Fruit fly (Drosophila melanogaster) whole organism, embryonic: ENCODE results near the gene RpS9.

ENCODE experiments used
- CG10366 ChIP-seq: fragments of 200-800 bp; sonication (Bioruptor generic); IDR thresholded peaks from 2 replicates; pipeline ENCODE4 v1.3.6; 2022; ENCODE audit warnings: missing biosample characterization, missing genetic modification characterization
- CG11398 ChIP-seq: fragments of 200-800 bp; sonication (Bioruptor generic); optimal IDR thresholded peaks from 2 replicates; lab custom pipeline; 2016; ENCODE audit warnings: missing biosample characterization, missing genetic modification characterization
- CG11696 ChIP-seq: fragments of 200-800 bp; sonication (Bioruptor generic); IDR thresholded peaks from 2 replicates; pipeline ENCODE4 v1.3.6; 2022; ENCODE audit warnings: missing biosample characterization, missing genetic modification characterization
- CG14710 ChIP-seq: fragments of 200-800 bp; sonication (Bioruptor generic); optimal IDR thresholded peaks from 3 replicates; lab custom pipeline; 2019; ENCODE audit warnings: missing biosample characterization, mild to moderate bottlenecking, missing genetic modification characterization, moderate library complexity
- CG15696 ChIP-seq: fragments of 200-800 bp; sonication (Bioruptor generic); optimal IDR thresholded peaks from 2 replicates; lab custom pipeline; 2019; ENCODE audit warnings: missing biosample characterization, mild to moderate bottlenecking, missing genetic modification characterization, moderate library complexity
- CG16813 ChIP-seq: fragments of 200-800 bp; sonication (Bioruptor generic); IDR thresholded peaks from 3 replicates; pipeline ENCODE4 v1.3.6; 2022; ENCODE audit warnings: missing biosample characterization, missing genetic modification characterization; ENCODE audit not compliant: partially characterized antibody
- CG16863 ChIP-seq: fragments of 200-800 bp; sonication (Bioruptor generic); optimal IDR thresholded peaks from 3 replicates; lab custom pipeline; 2016; ENCODE audit warnings: missing biosample characterization, missing genetic modification characterization
- CG17612 ChIP-seq: fragments of 200-800 bp; sonication (Bioruptor generic); IDR thresholded peaks from 2 replicates; pipeline ENCODE4 v1.3.6; 2022; ENCODE audit warnings: missing biosample characterization, missing genetic modification characterization
- CG18599 ChIP-seq: fragments of 200-800 bp; sonication (Bioruptor generic); optimal IDR thresholded peaks from 3 replicates; lab custom pipeline; 2017; ENCODE audit warnings: missing biosample characterization, missing genetic modification characterization, mild to moderate bottlenecking, moderate library complexity, missing genetic modification reagents
- CG2202 ChIP-seq: fragments of 200-800 bp; sonication (Bioruptor generic); optimal IDR thresholded peaks from 2 replicates; lab custom pipeline; 2018; ENCODE audit warnings: missing biosample characterization, mild to moderate bottlenecking, missing genetic modification characterization
- CG33213 ChIP-seq: fragments of 200-800 bp; sonication (Bioruptor generic); optimal IDR thresholded peaks from 3 replicates; lab custom pipeline; 2016; ENCODE audit warnings: missing biosample characterization, missing genetic modification characterization
- CG3847 ChIP-seq: fragments of 200-800 bp; sonication (Bioruptor generic); IDR thresholded peaks from 2 replicates; pipeline ENCODE4 v1.3.6; 2022; ENCODE audit warnings: missing biosample characterization, missing genetic modification characterization
- CG4282 ChIP-seq: fragments of 200-800 bp; sonication (Bioruptor generic); optimal IDR thresholded peaks from 2 replicates; lab custom pipeline; 2016; ENCODE audit warnings: missing biosample characterization, missing genetic modification characterization
- CG4328 ChIP-seq: fragments of 200-800 bp; sonication (Bioruptor generic); optimal IDR thresholded peaks from 3 replicates; lab custom pipeline; 2017; ENCODE audit warnings: missing biosample characterization, missing genetic modification reagents, missing genetic modification characterization
- CG6813 ChIP-seq: fragments of 200-800 bp; sonication (Bioruptor generic); optimal IDR thresholded peaks from 2 replicates; lab custom pipeline; 2017; ENCODE audit warnings: missing biosample characterization, missing genetic modification characterization, mild to moderate bottlenecking, moderate library complexity, missing genetic modification reagents
- CG7372 ChIP-seq: fragments of 200-800 bp; sonication (Bioruptor generic); IDR thresholded peaks from 2 replicates; pipeline ENCODE4 v1.3.6; 2022; ENCODE audit warnings: missing biosample characterization, missing genetic modification characterization
- CG7839 ChIP-seq: fragments of 200-800 bp; sonication (Bioruptor generic); optimal IDR thresholded peaks from 3 replicates; lab custom pipeline; 2018; ENCODE audit warnings: missing biosample characterization, mild to moderate bottlenecking, missing genetic modification characterization, moderate library complexity
- CG7987 ChIP-seq: fragments of 200-800 bp; sonication (Bioruptor generic); optimal IDR thresholded peaks from 2 replicates; lab custom pipeline; 2018; ENCODE audit warnings: missing biosample characterization, mild to moderate bottlenecking, missing genetic modification characterization, moderate library complexity
- CG8281 ChIP-seq: fragments of 200-800 bp; sonication (Bioruptor generic); optimal IDR thresholded peaks from 2 replicates; lab custom pipeline; 2018; ENCODE audit warnings: missing biosample characterization, mild to moderate bottlenecking, missing genetic modification characterization, moderate library complexity
- CG8290 ChIP-seq, 3 experiments: fragments of 200-800 bp; sonication (Bioruptor generic); optimal IDR thresholded peaks; 2 replicates each; lab custom pipeline; 2016 to 2019; ENCODE audit warnings: missing biosample characterization in 3 of 3, missing genetic modification characterization in 3 of 3, mild to moderate bottlenecking in 2 of 3, moderate library complexity in 1 of 3
- CG9609 ChIP-seq: fragments of 200-800 bp; sonication (Bioruptor generic); optimal IDR thresholded peaks from 3 replicates; lab custom pipeline; 2016; ENCODE audit warnings: missing biosample characterization, missing genetic modification characterization
- Dek ChIP-seq: fragments of 200-800 bp; sonication (Bioruptor generic); optimal IDR thresholded peaks from 3 replicates; lab custom pipeline; 2019; ENCODE audit warnings: missing biosample characterization, mild to moderate bottlenecking, missing genetic modification characterization, moderate library complexity
- E2f2 ChIP-seq: fragments of 200-800 bp; sonication (Bioruptor generic); IDR thresholded peaks from 2 replicates; pipeline ENCODE4 v1.3.6; 2022; ENCODE audit warnings: missing biosample characterization, missing genetic modification characterization
- Ets97D ChIP-seq: fragments of 200-800 bp; sonication (Bioruptor generic); optimal IDR thresholded peaks from 3 replicates; lab custom pipeline; 2016; ENCODE audit warnings: missing biosample characterization, missing genetic modification characterization
- Fer1 ChIP-seq: fragments of 200-800 bp; sonication (Bioruptor generic); optimal IDR thresholded peaks from 2 replicates; lab custom pipeline; 2017; ENCODE audit warnings: missing biosample characterization, mild to moderate bottlenecking, missing genetic modification characterization
- HLH54F ChIP-seq: fragments of 200-800 bp; sonication (Bioruptor generic); optimal IDR thresholded peaks from 3 replicates; lab custom pipeline; 2016; ENCODE audit warnings: missing biosample characterization, missing genetic modification characterization
- Lim3 ChIP-seq: fragments of 200-800 bp; sonication (Bioruptor generic); IDR thresholded peaks from 2 replicates; pipeline ENCODE4 v1.3.6; 2022; ENCODE audit warnings: missing biosample characterization, missing genetic modification characterization
- NC2α ChIP-seq: fragments of 200-800 bp; sonication (Bioruptor generic); optimal IDR thresholded peaks from 2 replicates; lab custom pipeline; 2016; ENCODE audit warnings: missing biosample characterization, missing genetic modification characterization
- NfI ChIP-seq: fragments of 200-800 bp; sonication (Bioruptor generic); optimal IDR thresholded peaks from 3 replicates; lab custom pipeline; 2018; ENCODE audit warnings: missing biosample characterization, mild to moderate bottlenecking, missing genetic modification characterization, moderate library complexity
- Pdp1 ChIP-seq, 2 experiments: fragments of 200-800 bp; sonication (Bioruptor generic); optimal IDR thresholded peaks; 3 replicates each; lab custom pipeline; 2016; ENCODE audit warnings: missing biosample characterization in 2 of 2, missing genetic modification characterization in 2 of 2, mild to moderate bottlenecking in 1 of 2, moderate library complexity in 1 of 2
- Stat92E ChIP-seq, 3 experiments: fragments of >200 bp in 2 of 3; fragments of 200-800 bp in 1 of 3; sonication (Bioruptor generic) in 1 of 3; optimal IDR thresholded peaks; 2 replicates each; lab custom pipeline; 2017 to 2019; ENCODE audit warnings: missing biosample characterization in 3 of 3, missing genetic modification characterization in 3 of 3, mild to moderate bottlenecking in 1 of 3, moderate library complexity in 1 of 3
- TFAM ChIP-seq: fragments of 200-800 bp; sonication (Bioruptor generic); optimal IDR thresholded peaks from 2 replicates; lab custom pipeline; 2017; ENCODE audit warnings: missing biosample characterization, missing genetic modification characterization, inconsistent platforms
- Xbp1 ChIP-seq: fragments of 200-800 bp; sonication (Bioruptor generic); optimal IDR thresholded peaks from 3 replicates; lab custom pipeline; 2016; ENCODE audit warnings: missing biosample characterization, mild to moderate bottlenecking, missing genetic modification characterization
- ase ChIP-seq: fragments of 200-800 bp; sonication (Bioruptor generic); IDR thresholded peaks from 3 replicates; pipeline ENCODE4 v1.3.6; 2022; ENCODE audit warnings: missing biosample characterization, missing genetic modification characterization
- chinmo ChIP-seq: fragments of 200-800 bp; sonication (Bioruptor generic); IDR thresholded peaks from 4 replicates; pipeline ENCODE4 v1.3.6; 2022; ENCODE audit warnings: missing biosample characterization, missing genetic modification characterization; ENCODE audit not compliant: partially characterized antibody
- chn ChIP-seq: fragments of 200-800 bp; sonication (Bioruptor generic); optimal IDR thresholded peaks from 2 replicates; lab custom pipeline; 2016; ENCODE audit warnings: missing biosample characterization, missing genetic modification characterization
- gce ChIP-seq: fragments of 200-800 bp; sonication (Bioruptor generic); IDR thresholded peaks from 3 replicates; pipeline ENCODE4 v1.3.6; 2022; ENCODE audit warnings: missing biosample characterization, missing genetic modification characterization
- inv ChIP-seq: fragments of 200-800 bp; sonication (Bioruptor generic); IDR thresholded peaks from 2 replicates; pipeline ENCODE4 v1.3.6; 2022; ENCODE audit warnings: missing biosample characterization, missing genetic modification characterization; ENCODE audit not compliant: partially characterized antibody
- kah ChIP-seq: fragments of 200-800 bp; sonication (Bioruptor generic); optimal IDR thresholded peaks from 2 replicates; lab custom pipeline; 2018; ENCODE audit warnings: missing biosample characterization, mild to moderate bottlenecking, missing genetic modification characterization
- klu ChIP-seq: fragments of 200-800 bp; sonication (Bioruptor generic); IDR thresholded peaks from 2 replicates; pipeline ENCODE4 v1.3.6; 2022; ENCODE audit warnings: missing biosample characterization, missing genetic modification characterization
- lbe ChIP-seq: fragments of 200-800 bp; sonication (Bioruptor generic); optimal IDR thresholded peaks from 2 replicates; lab custom pipeline; 2016; ENCODE audit warnings: missing biosample characterization, mild to moderate bottlenecking, missing genetic modification characterization
- lola ChIP-seq, 3 experiments: fragments of >200 bp in 2 of 3; fragments of 200-800 bp in 1 of 3; sonication (Bioruptor generic) in 1 of 3; optimal IDR thresholded peaks; 2 replicates each; lab custom pipeline; 2017 to 2019; ENCODE audit warnings: missing biosample characterization in 3 of 3, missing genetic modification characterization in 3 of 3, mild to moderate bottlenecking in 1 of 3, moderate library complexity in 1 of 3
- luna ChIP-seq: fragments of 200-800 bp; sonication (Bioruptor generic); optimal IDR thresholded peaks from 2 replicates; lab custom pipeline; 2016; ENCODE audit warnings: missing biosample characterization, missing genetic modification characterization
- nerfin-1 ChIP-seq: fragments of 200-800 bp; sonication (Bioruptor generic); optimal IDR thresholded peaks from 3 replicates; lab custom pipeline; 2019; ENCODE audit warnings: missing biosample characterization, mild to moderate bottlenecking, missing genetic modification characterization, moderate library complexity
- row ChIP-seq: fragments of 200-800 bp; sonication (Bioruptor generic); IDR thresholded peaks from 3 replicates; pipeline ENCODE4 v1.3.6; 2022; ENCODE audit warnings: missing biosample characterization, missing genetic modification characterization
- salm ChIP-seq: fragments of 200-800 bp; sonication (Bioruptor generic); optimal IDR thresholded peaks from 2 replicates; lab custom pipeline; 2018; ENCODE audit warnings: missing biosample characterization, mild to moderate bottlenecking, missing genetic modification characterization
- schlank ChIP-seq: fragments of 200-800 bp; sonication (Bioruptor generic); optimal IDR thresholded peaks from 2 replicates; lab custom pipeline; 2018; ENCODE audit warnings: missing biosample characterization, mild to moderate bottlenecking, missing genetic modification characterization
- sens ChIP-seq: fragments of 200-800 bp; sonication (Bioruptor generic); peaks from one replicate; lab custom pipeline; 2016; ENCODE audit warnings: missing biosample characterization, missing genetic modification characterization
- tna ChIP-seq: fragments of 200-800 bp; sonication (Bioruptor generic); IDR thresholded peaks from 2 replicates; pipeline ENCODE4 v1.3.6; 2022; ENCODE audit warnings: missing biosample characterization, missing genetic modification characterization; ENCODE audit not compliant: partially characterized antibody
- unpg ChIP-seq: fragments of 200-800 bp; sonication (Bioruptor generic); optimal IDR thresholded peaks from 3 replicates; lab custom pipeline; 2018; ENCODE audit warnings: missing biosample characterization, mild to moderate bottlenecking, missing genetic modification characterization, moderate library complexity

Gene RpS9

dm6 chr3L:9487586-9487985, 23.7 kb downstream of the RpS9 start, which contains the start of gene pall (continued):
- no peak for TF ChIP-seq schlank
- TF ChIP-seq Pdp1 (GFP tag; optimal IDR thresholded peaks at IDR 0.05; lab: Kevin White, UChicago): peak in 1 of 2 experiments; percentile 18
- no peak for TF ChIP-seq CG4282 (GFP tag; lab: Kevin White, UChicago)
- no peak for TF ChIP-seq unpg (GFP tag; lab: Kevin White, UChicago)
- TF ChIP-seq CG8290 (GFP tag; optimal IDR thresholded peaks at IDR 0.05; lab: Kevin White, UChicago): no peak
- no peak for TF ChIP-seq CG8290 (tag; optimal IDR thresholded peaks at IDR 0.05; lab: Kevin White, UChicago)
- TF ChIP-seq Fer1 (GFP tag; lab: Kevin White, UChicago): peak; percentile 34
- TF ChIP-seq Ets97D (GFP tag; lab: Kevin White, UChicago): peak; percentile 38
- no peak for TF ChIP-seq Lim3 (GFP tag; lab: Robert Waterston, UW)
- TF ChIP-seq CG11696 (GFP tag; lab: Robert Waterston, UW): no peak
- TF ChIP-seq chn (GFP tag; lab: Kevin White, UChicago): no peak
- peak in 1 of 3 experiments; percentile 56 for TF ChIP-seq Stat92E (GFP tag; optimal IDR thresholded peaks at IDR 0.05; lab: Kevin White, UChicago)
- TF ChIP-seq NC2α (GFP tag; lab: Kevin White, UChicago): no peak
- TF ChIP-seq tna (GFP tag; lab: Robert Waterston, UW): no peak
- TF ChIP-seq gce (GFP tag; lab: Robert Waterston, UW): no peak
- no peak for TF ChIP-seq CG10366 (GFP tag; lab: Robert Waterston, UW)
- TF ChIP-seq CG9609: no peak
- no peak for TF ChIP-seq CG2202 (tag; lab: Kevin White, UChicago)
- no peak for TF ChIP-seq CG16863 (GFP tag; lab: Kevin White, UChicago)
- no peak for TF ChIP-seq NfI (GFP tag; lab: Kevin White, UChicago)
- TF ChIP-seq inv (GFP tag; lab: Robert Waterston, UW): no peak
- TF ChIP-seq salm (tag; lab: Kevin White, UChicago): no peak
- no peak for TF ChIP-seq CG6813
- TF ChIP-seq sens: peak; percentile 70
- TF ChIP-seq HLH54F (GFP tag; lab: Kevin White, UChicago): no peak
- no peak for TF ChIP-seq CG7987 (GFP tag; lab: Kevin White, UChicago)
- TF ChIP-seq CG7372 (GFP tag; lab: Robert Waterston, UW): no peak
- no peak for TF ChIP-seq CG7839 (tag; lab: Kevin White, UChicago)
- TF ChIP-seq CG3847 (GFP tag; lab: Robert Waterston, UW): no peak
- TF ChIP-seq CG17612 (GFP tag; lab: Robert Waterston, UW): no peak
- TF ChIP-seq kah (GFP tag; lab: Kevin White, UChicago): no peak
- TF ChIP-seq E2f2 (GFP tag; lab: Robert Waterston, UW): peak; percentile 57; the same call in 1 of the 2 replicates
- no peak for TF ChIP-seq Dek (tag; lab: Kevin White, UChicago)
- TF ChIP-seq lola (GFP tag; optimal IDR thresholded peaks at IDR 0.05; lab: Kevin White, UChicago): no peak
- peak; percentile 32 for TF ChIP-seq CG14710 (tag; lab: Kevin White, UChicago)
- TF ChIP-seq Xbp1: no peak
- no peak for TF ChIP-seq CG4328 (GFP tag; lab: Kevin White, UChicago)
- TF ChIP-seq CG11398: no peak
- no peak for TF ChIP-seq ase (GFP tag; lab: Robert Waterston, UW)
- TF ChIP-seq CG15696: no peak
- peak; percentile 88 for TF ChIP-seq nerfin-1
- 0 out of 3 replicates have a peak, but pooled peaks have one; percentile 16 for TF ChIP-seq CG16813 (GFP tag; lab: Robert Waterston, UW)
- no peak for TF ChIP-seq CG8281 (tag; lab: Kevin White, UChicago)
- no peak for TF ChIP-seq CG18599 (GFP tag; lab: Kevin White, UChicago)
- TF ChIP-seq TFAM (GFP tag; lab: Kevin White, UChicago): no peak
- TF ChIP-seq klu (GFP tag; lab: Robert Waterston, UW): no peak
- TF ChIP-seq CG33213: no peak
- no peak for TF ChIP-seq luna (GFP tag; lab: Kevin White, UChicago)
- TF ChIP-seq lbe (GFP tag; lab: Kevin White, UChicago): no peak
- TF ChIP-seq row: peak; percentile 12; the same call in 1 of the 3 replicates
- no peak for TF ChIP-seq chinmo
